Worm (Caenorhabditis elegans): ENCODE measurements around the gene sra-3.

ce11 chrII:9558906-9559305 lies 18.3 kb upstream of the sra-3 start:
- no peak for TF ChIP-seq W03F9.2 (tag; optimal IDR thresholded peaks at IDR 0.05)
- no peak for TF ChIP-seq him-1 (tag; optimal IDR thresholded peaks at IDR 0.05)
- no peak for TF ChIP-seq dao-5 (tag; optimal IDR thresholded peaks at IDR 0.05)
